Worm (Caenorhabditis elegans) whole organism, L3 larva: Measurements from ENCODE around the gene F53H2.3.
A peak's percentile ranks its signal among the peaks of the same experiment; 100 is the strongest.

Experiments used
- R02D3.7 ChIP-seq: fragments of 150-350 bp; optimal IDR thresholded peaks from 2 replicates; lab custom pipeline; 2014; ENCODE audit warnings: missing biosample characterization, missing genetic modification characterization
- aly-2 ChIP-seq: fragments of 150-350 bp; optimal IDR thresholded peaks from 2 replicates; lab custom pipeline; 2014; ENCODE audit warnings: missing biosample characterization, missing genetic modification characterization
- ama-1 ChIP-seq: fragments of 150-350 bp; optimal IDR thresholded peaks from 2 replicates; lab custom pipeline; 2018
- ceh-16 ChIP-seq: sonication (generic microtip); optimal IDR thresholded peaks from 2 replicates; lab custom pipeline; 2017; ENCODE audit warnings: missing biosample characterization, missing genetic modification characterization
- ceh-28 ChIP-seq: fragments of 150-350 bp; optimal IDR thresholded peaks from 2 replicates; lab custom pipeline; 2014; ENCODE audit warnings: missing biosample characterization, missing genetic modification reagents, missing genetic modification characterization
- ceh-82 ChIP-seq: fragments of 150-350 bp; optimal IDR thresholded peaks from 2 replicates; lab custom pipeline; 2014; ENCODE audit warnings: missing biosample characterization, missing genetic modification characterization
- daf-12 ChIP-seq: fragments of 150-350 bp; optimal IDR thresholded peaks from 2 replicates; lab custom pipeline; 2014; ENCODE audit warnings: missing biosample characterization, missing genetic modification reagents, missing genetic modification characterization
- elt-1 ChIP-seq: fragments of 150-350 bp; optimal IDR thresholded peaks from 2 replicates; lab custom pipeline; 2014; ENCODE audit warnings: missing biosample characterization, missing genetic modification characterization
- elt-2 ChIP-seq: sonication (generic microtip); optimal IDR thresholded peaks from 2 replicates; lab custom pipeline; 2016; ENCODE audit warnings: missing genetic modification reagents, mild to moderate bottlenecking, missing genetic modification characterization, missing compliant biosample characterization
- eor-1 ChIP-seq, 2 experiments: fragments of 150-350 bp; optimal IDR thresholded peaks; 2 replicates each; lab custom pipeline; 2014 to 2018; ENCODE audit warnings: missing biosample characterization in 2 of 2, missing genetic modification characterization in 2 of 2
- fkh-10 ChIP-seq: sonication (generic microtip); optimal IDR thresholded peaks from 2 replicates; lab custom pipeline; 2017; ENCODE audit warnings: missing biosample characterization, missing genetic modification reagents, missing genetic modification characterization
- fkh-2 ChIP-seq: fragments of 150-350 bp; optimal IDR thresholded peaks from 2 replicates; lab custom pipeline; 2014; ENCODE audit warnings: missing biosample characterization, missing genetic modification reagents, missing genetic modification characterization
- fos-1 ChIP-seq: fragments of 150-350 bp; optimal IDR thresholded peaks from 2 replicates; lab custom pipeline; 2014; ENCODE audit warnings: missing biosample characterization, missing genetic modification characterization
- hmg-11 ChIP-seq: sonication (generic microtip); optimal IDR thresholded peaks from 2 replicates; lab custom pipeline; 2016; ENCODE audit warnings: missing genetic modification characterization, missing compliant biosample characterization
- jun-1 ChIP-seq: fragments of 150-350 bp; optimal IDR thresholded peaks from 2 replicates; lab custom pipeline; 2014; ENCODE audit warnings: missing biosample characterization, missing genetic modification reagents, missing genetic modification characterization
- lin-15B ChIP-seq: fragments of 150-350 bp; optimal IDR thresholded peaks from 2 replicates; lab custom pipeline; 2014; ENCODE audit warnings: missing biosample characterization, missing genetic modification characterization
- lin-39 ChIP-seq: fragments of 150-350 bp; optimal IDR thresholded peaks from 2 replicates; lab custom pipeline; 2018; ENCODE audit warnings: missing biosample characterization, missing genetic modification reagents, missing genetic modification characterization
- lsy-12 ChIP-seq: sonication (generic microtip); optimal IDR thresholded peaks from 2 replicates; lab custom pipeline; 2016; ENCODE audit warnings: mild to moderate bottlenecking, missing genetic modification characterization, missing compliant biosample characterization
- mdl-1 ChIP-seq: fragments of 150-350 bp; optimal IDR thresholded peaks from 2 replicates; lab custom pipeline; 2014; ENCODE audit warnings: missing biosample characterization, missing genetic modification characterization
- mml-1 ChIP-seq: fragments of 150-350 bp; sonication (generic microtip); optimal IDR thresholded peaks from 3 replicates; lab custom pipeline; 2014; ENCODE audit warnings: missing biosample characterization, missing genetic modification characterization
- nfya-1 ChIP-seq: sonication (generic microtip); optimal IDR thresholded peaks from 2 replicates; lab custom pipeline; 2017; ENCODE audit warnings: missing genetic modification characterization, mild to moderate bottlenecking, missing compliant biosample characterization, antibody characterized with exemption, moderate library complexity; ENCODE audit not compliant: insufficient read depth
- nhr-12 ChIP-seq: fragments of 150-350 bp; optimal IDR thresholded peaks from 2 replicates; lab custom pipeline; 2014; ENCODE audit warnings: missing biosample characterization, missing genetic modification characterization
- nhr-23 ChIP-seq: fragments of 150-350 bp; optimal IDR thresholded peaks from 2 replicates; lab custom pipeline; 2014; ENCODE audit warnings: missing biosample characterization, missing genetic modification reagents, missing genetic modification characterization
- nhr-237 ChIP-seq: fragments of 150-350 bp; optimal IDR thresholded peaks from 2 replicates; lab custom pipeline; 2014; ENCODE audit warnings: missing biosample characterization, missing genetic modification characterization
- nhr-25 ChIP-seq: sonication (generic microtip); optimal IDR thresholded peaks from 2 replicates; lab custom pipeline; 2017; ENCODE audit warnings: missing biosample characterization, missing genetic modification characterization
- nhr-28 ChIP-seq: fragments of 150-350 bp; optimal IDR thresholded peaks from 2 replicates; lab custom pipeline; 2014; ENCODE audit warnings: missing biosample characterization, missing genetic modification characterization
- nhr-43 ChIP-seq: sonication (generic microtip); optimal IDR thresholded peaks from 2 replicates; lab custom pipeline; 2016; ENCODE audit warnings: mild to moderate bottlenecking, missing genetic modification characterization, missing compliant biosample characterization; ENCODE audit not compliant: poor library complexity, severe bottlenecking
- nhr-67 ChIP-seq: fragments of 150-350 bp; optimal IDR thresholded peaks from 2 replicates; lab custom pipeline; 2014; ENCODE audit warnings: missing biosample characterization, missing genetic modification characterization
- nhr-77 ChIP-seq: fragments of 150-350 bp; optimal IDR thresholded peaks from 2 replicates; lab custom pipeline; 2014; ENCODE audit warnings: missing biosample characterization, missing genetic modification characterization
- pha-4 ChIP-seq: fragments of 150-350 bp; optimal IDR thresholded peaks from 2 replicates; lab custom pipeline; 2014; ENCODE audit warnings: missing biosample characterization, missing genetic modification reagents, missing genetic modification characterization
- sea-2 ChIP-seq: fragments of 150-350 bp; sonication (generic microtip); optimal IDR thresholded peaks from 4 replicates; lab custom pipeline; 2014; ENCODE audit warnings: missing biosample characterization, missing genetic modification reagents, missing genetic modification characterization
- snpc-4 ChIP-seq: fragments of 150-350 bp; optimal IDR thresholded peaks from 2 replicates; lab custom pipeline; 2014; ENCODE audit warnings: missing biosample characterization, missing genetic modification characterization
- unc-62 ChIP-seq: fragments of 150-350 bp; sonication (generic microtip); optimal IDR thresholded peaks from 4 replicates; lab custom pipeline; 2014; ENCODE audit warnings: missing biosample characterization, missing genetic modification reagents, missing genetic modification characterization
- zag-1 ChIP-seq: fragments of 150-350 bp; optimal IDR thresholded peaks from 2 replicates; lab custom pipeline; 2014; ENCODE audit warnings: missing biosample characterization, missing genetic modification characterization
- ztf-4 ChIP-seq: fragments of 150-350 bp; optimal IDR thresholded peaks from 2 replicates; lab custom pipeline; 2014; ENCODE audit warnings: missing biosample characterization, missing genetic modification characterization

Gene F53H2.3

ce11 chrV:20411659-20412058 is at the start of gene F53H2.3:
F53H2.3 (minus strand) TSS chrV:20411759.
- TF ChIP-seq jun-1 (no peak), ztf-4 (tag; lab: Kevin White, UChicago) (no peak), snpc-4 (tag; lab: Kevin White, UChicago) (no peak), pha-4 (tag; lab: Kevin White, UChicago) (peak; percentile 35)

ce11 chrV:20460808-20461207 is 49.2 kb upstream of the F53H2.3 start, which contains the start of gene B0250.18:
B0250.18 (minus strand) TSS chrV:20460908.
- no peak for TF ChIP-seq lsy-12 (tag; lab: Kevin White, UChicago)
- TF ChIP-seq elt-2 (tag; lab: Kevin White, UChicago), result no peak
- TF ChIP-seq nhr-43 (tag; lab: Kevin White, UChicago), result no peak
- TF ChIP-seq ama-1, result no peak

ce11 chrV:20457155-20457554 is 45.6 kb upstream of the F53H2.3 start:
- TF ChIP-seq aly-2 (no peak), nhr-23 (tag; lab: Kevin White, UChicago) (no peak), sea-2 (GFP tag; lab: Kevin White, UChicago) (no peak), hmg-11 (tag; lab: Kevin White, UChicago) (peak; percentile 39), nfya-1 (tag; lab: Kevin White, UChicago) (no peak), ceh-28 (tag; lab: Kevin White, UChicago) (no peak), lin-39 (tag; lab: Kevin White, UChicago) (peak; percentile 14)
- TF ChIP-seq, all 47 proteins: peak for 2

- no peak for TF ChIP-seq jun-1
- TF ChIP-seq nhr-77 (tag; lab: Kevin White, UChicago), result no peak
- TF ChIP-seq lin-39 (tag; lab: Kevin White, UChicago), result peak; percentile 3
- peak; percentile 96 for TF ChIP-seq snpc-4 (tag; lab: Kevin White, UChicago)
- no peak for TF ChIP-seq unc-62 (GFP tag; lab: Kevin White, UChicago)
- no peak for TF ChIP-seq fkh-10 (GFP tag; lab: Kevin White, UChicago)
- TF ChIP-seq nfya-1 (tag; lab: Kevin White, UChicago), result peak; percentile 35
- no peak for TF ChIP-seq nhr-43 (tag; lab: Kevin White, UChicago)
- no peak for TF ChIP-seq nhr-237 (tag; lab: Kevin White, UChicago)
Observed at ce11 chrV:20455637-20456036, 44.1 kb upstream of the F53H2.3 start.

ce11 chrV:20453811-20454210 is 42.3 kb upstream of the F53H2.3 start, which contains the start of gene srd-70:
srd-70 (plus strand) TSS chrV:20454111.
- TF ChIP-seq fkh-10 (GFP tag; lab: Kevin White, UChicago), result no peak
- no peak for TF ChIP-seq nhr-67 (tag; lab: Kevin White, UChicago)
- TF ChIP-seq elt-1 (tag; lab: Kevin White, UChicago), result no peak
- no peak for TF ChIP-seq eor-1 (tag; optimal IDR thresholded peaks at IDR 0.05; lab: Kevin White, UChicago)
- no peak for TF ChIP-seq ama-1
- no peak for TF ChIP-seq sea-2 (GFP tag; lab: Kevin White, UChicago)
- no peak for TF ChIP-seq nhr-43 (tag; lab: Kevin White, UChicago)
- no peak for TF ChIP-seq nhr-23 (tag; lab: Kevin White, UChicago)
- no peak for TF ChIP-seq lin-15B
- no peak for TF ChIP-seq pha-4 (tag; lab: Kevin White, UChicago)
- TF ChIP-seq fkh-2 (tag; lab: Kevin White, UChicago), result no peak
- no peak for TF ChIP-seq jun-1
- TF ChIP-seq elt-2 (tag; lab: Kevin White, UChicago), result no peak
- no peak for TF ChIP-seq fos-1 (tag; lab: Kevin White, UChicago)
- no peak for TF ChIP-seq nhr-237 (tag; lab: Kevin White, UChicago)
- no peak for TF ChIP-seq lin-39 (tag; lab: Kevin White, UChicago)
- no peak for TF ChIP-seq nfya-1 (tag; lab: Kevin White, UChicago)
- no peak for TF ChIP-seq nhr-28
- TF ChIP-seq ceh-82, result no peak
- TF ChIP-seq R02D3.7 (tag; lab: Kevin White, UChicago), result no peak

ce11 chrV:20453084-20453483 is 41.5 kb upstream of the F53H2.3 start, which contains the start of gene F48F5.6:
F48F5.6 (minus strand) TSS chrV:20453184.
- no peak for TF ChIP-seq fos-1 (tag; lab: Kevin White, UChicago)
- no peak for TF ChIP-seq hmg-11 (tag; lab: Kevin White, UChicago)
- TF ChIP-seq nfya-1 (tag; lab: Kevin White, UChicago), result no peak
- no peak for TF ChIP-seq nhr-237 (tag; lab: Kevin White, UChicago)
- TF ChIP-seq ztf-4 (tag; lab: Kevin White, UChicago), result no peak
- TF ChIP-seq fkh-2 (tag; lab: Kevin White, UChicago), result no peak
- no peak for TF ChIP-seq mdl-1 (tag; lab: Kevin White, UChicago)
- no peak for TF ChIP-seq daf-12 (tag; lab: Kevin White, UChicago)
- TF ChIP-seq aly-2, result no peak
- no peak for TF ChIP-seq ceh-82
- TF ChIP-seq lin-39 (tag; lab: Kevin White, UChicago), result no peak
- TF ChIP-seq nhr-12, result no peak
- no peak for TF ChIP-seq nhr-25 (tag; lab: Kevin White, UChicago)
- TF ChIP-seq elt-2 (tag; lab: Kevin White, UChicago), result no peak
- no peak for TF ChIP-seq zag-1 (tag; lab: Kevin White, UChicago)
- TF ChIP-seq mml-1 (tag; lab: Kevin White, UChicago), result no peak
- TF ChIP-seq ceh-16 (tag; lab: Kevin White, UChicago), result no peak
- TF ChIP-seq nhr-23 (tag; lab: Kevin White, UChicago), result no peak
